Worm (Caenorhabditis elegans) whole organism, L1 larva: ENCODE results near the gene nhr-208.

Experiments
- F16B12.6 ChIP-seq: fragments of 150-350 bp; optimal IDR thresholded peaks from 2 replicates; lab custom pipeline; 2014; ENCODE audit warnings: missing biosample characterization, missing genetic modification characterization
- Y116A8C.19 ChIP-seq: sonication (generic microtip); optimal IDR thresholded peaks from 2 replicates; lab custom pipeline; 2016; ENCODE audit warnings: missing compliant biosample characterization, missing genetic modification characterization, borderline replicate concordance
- aha-1 ChIP-seq: fragments of 150-350 bp; optimal IDR thresholded peaks from 2 replicates; lab custom pipeline; 2014; ENCODE audit warnings: missing biosample characterization, missing genetic modification characterization
- blmp-1 ChIP-seq: fragments of 150-350 bp; optimal IDR thresholded peaks from 2 replicates; lab custom pipeline; 2014; ENCODE audit warnings: missing biosample characterization, missing genetic modification characterization
- ceh-63 ChIP-seq: fragments of 200-800 bp; sonication (Bioruptor generic); optimal IDR thresholded peaks from 2 replicates; lab custom pipeline; 2018; ENCODE audit warnings: mild to moderate bottlenecking, missing genetic modification characterization, missing compliant biosample characterization
- ces-1 ChIP-seq: fragments of 150-350 bp; optimal IDR thresholded peaks from 2 replicates; lab custom pipeline; 2014; ENCODE audit warnings: missing biosample characterization, missing genetic modification reagents, missing genetic modification characterization
- efl-1 ChIP-seq, 4 experiments: fragments of 150-350 bp; optimal IDR thresholded peaks in 3 of 4; peaks in 1 of 4; 1 replicate in 1 of 4; 2 replicates in 3 of 4; lab custom pipeline; 2014; ENCODE audit warnings: missing biosample characterization in 2 of 4, missing genetic modification characterization in 2 of 4, missing genetic modification reagents in 2 of 4
- egl-27 ChIP-seq, 2 experiments: fragments of 150-350 bp in 1 of 2; sonication (generic microtip); optimal IDR thresholded peaks; 3 replicates each; lab custom pipeline; 2017 to 2018; ENCODE audit warnings: missing biosample characterization in 2 of 2, missing genetic modification characterization in 2 of 2, missing genetic modification reagents in 2 of 2
- elt-2 ChIP-seq: sonication (generic microtip); optimal IDR thresholded peaks from 2 replicates; lab custom pipeline; 2016; ENCODE audit warnings: missing genetic modification characterization, mild to moderate bottlenecking, inconsistent platforms, missing compliant biosample characterization, missing genetic modification reagents
- ets-5 ChIP-seq: fragments of 200-800 bp; sonication (Bioruptor generic); IDR thresholded peaks from 2 replicates; pipeline ENCODE4 v1.3.6; 2022; ENCODE audit warnings: missing genetic modification characterization, missing compliant biosample characterization
- fkh-10 ChIP-seq: sonication (generic microtip); optimal IDR thresholded peaks from 2 replicates; lab custom pipeline; 2017; ENCODE audit warnings: missing biosample characterization, missing genetic modification reagents, missing genetic modification characterization
- hlh-17 ChIP-seq: fragments of 200-800 bp; sonication (Bioruptor generic); optimal IDR thresholded peaks from 2 replicates; lab custom pipeline; 2018; ENCODE audit warnings: missing genetic modification characterization, mild to moderate bottlenecking, missing compliant biosample characterization, moderate library complexity, borderline replicate concordance
- hpl-2 ChIP-seq: fragments of 150-350 bp; optimal IDR thresholded peaks from 2 replicates; lab custom pipeline; 2014; ENCODE audit warnings: missing biosample characterization, missing genetic modification reagents, missing genetic modification characterization
- isw-1 ChIP-seq: fragments of 200-800 bp; sonication (Bioruptor generic); IDR thresholded peaks from 2 replicates; pipeline ENCODE4 v1.3.6; 2022; ENCODE audit warnings: missing genetic modification characterization, missing compliant biosample characterization
- jun-1 ChIP-seq: fragments of 150-350 bp; optimal IDR thresholded peaks from 2 replicates; lab custom pipeline; 2014; ENCODE audit warnings: missing biosample characterization, missing genetic modification reagents, missing genetic modification characterization
- lin-14 ChIP-seq: fragments of 200-800 bp; sonication (Bioruptor generic); optimal IDR thresholded peaks from 2 replicates; lab custom pipeline; 2018; ENCODE audit warnings: mild to moderate bottlenecking, missing genetic modification characterization, moderate library complexity, missing compliant biosample characterization
- lin-35 ChIP-seq, 2 experiments: fragments of 150-350 bp; optimal IDR thresholded peaks; 2 replicates each; lab custom pipeline; 2014; ENCODE audit warnings: missing biosample characterization in 2 of 2, missing genetic modification characterization in 2 of 2, missing genetic modification reagents in 2 of 2
- lir-3 ChIP-seq: sonication (generic microtip); optimal IDR thresholded peaks from 2 replicates; lab custom pipeline; 2016; ENCODE audit warnings: mild to moderate bottlenecking, missing genetic modification characterization, moderate library complexity, missing compliant biosample characterization; ENCODE audit not compliant: poor library complexity
- lsy-2 ChIP-seq, 2 experiments: fragments of 150-350 bp; optimal IDR thresholded peaks; 2 replicates each; lab custom pipeline; 2014; ENCODE audit warnings: missing biosample characterization in 2 of 2, missing genetic modification characterization in 2 of 2
- mdl-1 ChIP-seq, 2 experiments: fragments of 150-350 bp; optimal IDR thresholded peaks; 2 replicates each; lab custom pipeline; 2014 to 2017; ENCODE audit warnings: missing biosample characterization in 2 of 2, missing genetic modification characterization in 2 of 2, inconsistent platforms in 1 of 2
- mep-1 ChIP-seq: fragments of 150-350 bp; optimal IDR thresholded peaks from 2 replicates; lab custom pipeline; 2014; ENCODE audit warnings: missing biosample characterization, missing genetic modification characterization
- nhr-12 ChIP-seq: sonication (generic microtip); optimal IDR thresholded peaks from 2 replicates; lab custom pipeline; 2017; ENCODE audit warnings: missing biosample characterization, missing genetic modification characterization
- nhr-20 ChIP-seq: sonication (generic microtip); optimal IDR thresholded peaks from 2 replicates; lab custom pipeline; 2016; ENCODE audit warnings: mild to moderate bottlenecking, missing genetic modification characterization, missing compliant biosample characterization
- nhr-47 ChIP-seq: sonication (generic microtip); optimal IDR thresholded peaks from 2 replicates; lab custom pipeline; 2016; ENCODE audit warnings: mild to moderate bottlenecking, missing genetic modification characterization, moderate library complexity, missing compliant biosample characterization
- nhr-71 ChIP-seq: sonication (generic microtip); optimal IDR thresholded peaks from 2 replicates; lab custom pipeline; 2016; ENCODE audit warnings: mild to moderate bottlenecking, missing genetic modification characterization, moderate library complexity, missing compliant biosample characterization
- nhr-84 ChIP-seq: sonication (generic microtip); optimal IDR thresholded peaks from 2 replicates; lab custom pipeline; 2017; ENCODE audit warnings: missing biosample characterization, missing genetic modification characterization
- nhr-85 ChIP-seq: sonication (generic microtip); peaks from one replicate; lab custom pipeline; 2016; ENCODE audit warnings: missing genetic modification characterization, inconsistent platforms, missing compliant biosample characterization
- nhr-90 ChIP-seq: sonication (generic microtip); optimal IDR thresholded peaks from 2 replicates; lab custom pipeline; 2016; ENCODE audit warnings: mild to moderate bottlenecking, missing genetic modification characterization, missing compliant biosample characterization; ENCODE audit not compliant: poor library complexity
- pag-3 ChIP-seq: sonication (generic microtip); optimal IDR thresholded peaks from 2 replicates; lab custom pipeline; 2017; ENCODE audit warnings: missing genetic modification characterization, mild to moderate bottlenecking, missing compliant biosample characterization, antibody characterized with exemption, borderline replicate concordance; ENCODE audit not compliant: insufficient read depth
- pqm-1 ChIP-seq: sonication (generic microtip); optimal IDR thresholded peaks from 3 replicates; lab custom pipeline; 2017; ENCODE audit warnings: missing biosample characterization, missing genetic modification characterization
- rnt-1 ChIP-seq: sonication (generic microtip); optimal IDR thresholded peaks from 2 replicates; lab custom pipeline; 2016; ENCODE audit warnings: mild to moderate bottlenecking, missing genetic modification characterization, moderate library complexity, missing compliant biosample characterization
- snpc-4 ChIP-seq: fragments of 150-350 bp; optimal IDR thresholded peaks from 2 replicates; lab custom pipeline; 2014; ENCODE audit warnings: missing biosample characterization, missing genetic modification characterization
- unc-30 ChIP-seq: sonication (generic microtip); optimal IDR thresholded peaks from 2 replicates; lab custom pipeline; 2017; ENCODE audit warnings: missing biosample characterization, missing genetic modification characterization
- unc-98 ChIP-seq: fragments of 200-800 bp; sonication (Bioruptor generic); IDR thresholded peaks from 2 replicates; pipeline ENCODE4 v1.3.6; 2022; ENCODE audit warnings: missing genetic modification characterization, missing compliant biosample characterization
- vab-15 ChIP-seq: sonication (generic microtip); optimal IDR thresholded peaks from 2 replicates; lab custom pipeline; 2017; ENCODE audit warnings: missing genotype, mild to moderate bottlenecking, missing genetic modification characterization, missing compliant biosample characterization
- xbp-1 ChIP-seq: sonication (generic microtip); optimal IDR thresholded peaks from 2 replicates; lab custom pipeline; 2016; ENCODE audit warnings: missing genetic modification characterization, missing compliant biosample characterization
- ztf-11 ChIP-seq, 2 experiments: sonication (generic microtip); optimal IDR thresholded peaks; 2 replicates each; lab custom pipeline; 2016 to 2017; ENCODE audit warnings: missing genetic modification characterization in 2 of 2, missing biosample characterization in 1 of 2, missing compliant biosample characterization in 1 of 2
- ztf-4 ChIP-seq: fragments of 150-350 bp; optimal IDR thresholded peaks from 2 replicates; lab custom pipeline; 2014; ENCODE audit warnings: missing biosample characterization, missing genetic modification characterization

The nhr-208 gene

ce11 chrV:12111452-12111851, 17.3 kb downstream of the nhr-208 start, which contains the start of gene lhpp-1 (continued):
- TF ChIP-seq nhr-84 (no peak), lin-14 (GFP tag; lab: Kevin White, UChicago) (peak; percentile 5), nhr-20 (no peak), jun-1 (no peak), Y116A8C.19 (tag; lab: Kevin White, UChicago) (no peak), vab-15 (tag; lab: Kevin White, UChicago) (no peak), nhr-90 (tag; lab: Kevin White, UChicago) (no peak), xbp-1 (tag; lab: Kevin White, UChicago) (no peak), lsy-2 (tag; optimal IDR thresholded peaks at IDR 0.05; lab: Kevin White, UChicago) (peak in 1 of 2 experiments; percentile 20), hlh-17 (no peak), ceh-63 (GFP tag; lab: Kevin White, UChicago) (no peak), mep-1 (no peak), nhr-71 (tag; lab: Kevin White, UChicago) (no peak), elt-2 (tag; lab: Kevin White, UChicago) (no peak), lir-3 (tag; lab: Kevin White, UChicago) (no peak), isw-1 (GFP tag; lab: Robert Waterston, UW) (no peak), ets-5 (GFP tag; lab: Robert Waterston, UW) (no peak), efl-1 (optimal IDR thresholded peaks at IDR 0.05; lab: Kevin White, UChicago) (peak in 1 of 2 experiments; percentile 30), efl-1 (GFP tag; optimal IDR thresholded peaks at IDR 0.05 in 1 of 2; lab: Kevin White, UChicago) (peak; percentile 34 to 93), ztf-4 (no peak), unc-30 (no peak), ztf-11 (tag; optimal IDR thresholded peaks at IDR 0.05; lab: Kevin White, UChicago) (no peak), nhr-47 (no peak), lin-35 (GFP tag; optimal IDR thresholded peaks at IDR 0.05; lab: Kevin White, UChicago) (peak; percentile 48 to 78), snpc-4 (no peak), pag-3 (tag; lab: Kevin White, UChicago) (no peak)

- TF ChIP-seq rnt-1 (tag; lab: Kevin White, UChicago) = no peak
- TF ChIP-seq elt-2 (tag; lab: Kevin White, UChicago) = peak; percentile 11
- TF ChIP-seq lin-14 (GFP tag; lab: Kevin White, UChicago) = peak; percentile 27
- TF ChIP-seq unc-98 (GFP tag; lab: Robert Waterston, UW) = no peak
- peak; percentile 28 for TF ChIP-seq nhr-85 (tag; lab: Kevin White, UChicago)
These were observed 19.6 kb downstream of the nhr-208 start for ce11 chrV:12113726-12114125.

- TF ChIP-seq ces-1 (GFP tag; lab: Kevin White, UChicago) (no peak), pqm-1 (no peak), hpl-2 (GFP tag; lab: Kevin White, UChicago) (no peak), nhr-12 (tag; lab: Kevin White, UChicago) (no peak), fkh-10 (no peak), aha-1 (no peak), blmp-1 (tag; lab: Kevin White, UChicago) (no peak), hlh-17 (no peak), egl-27 (tag; optimal IDR thresholded peaks at IDR 0.05; lab: Kevin White, UChicago) (no peak)
These were observed 20.6 kb downstream of the nhr-208 start, which contains the start of gene spin-1 for ce11 chrV:12114693-12115092. Gene spin-1, plus strand, starts transcription at chrV:12114993.

- TF ChIP-seq mdl-1 (tag; optimal IDR thresholded peaks at IDR 0.05; lab: Kevin White, UChicago) = no peak
- TF ChIP-seq F16B12.6 (tag; lab: Kevin White, UChicago) = no peak
- peak; percentile 7 for TF ChIP-seq nhr-71 (tag; lab: Kevin White, UChicago)
- TF ChIP-seq egl-27 (tag; optimal IDR thresholded peaks at IDR 0.05; lab: Kevin White, UChicago) = no peak
- peak; percentile 1 for TF ChIP-seq elt-2 (tag; lab: Kevin White, UChicago)
- TF ChIP-seq nhr-20 = peak; percentile 6
These were observed 21.0 kb downstream of the nhr-208 start for ce11 chrV:12115150-12115549.
